Worm (Caenorhabditis elegans) whole organism, L4 larva: ENCODE results near the gene F42C5.5.

ENCODE experiments used
- F26F4.8 ChIP-seq: fragments of 200-800 bp; sonication (Bioruptor generic); conservative IDR thresholded peaks from 2 replicates; pipeline ENCODE4 v1.3.6; 2022; ENCODE audit warnings: missing genetic modification characterization, missing compliant biosample characterization
- F37D6.2 ChIP-seq: sonication (generic microtip); optimal IDR thresholded peaks from 2 replicates; lab custom pipeline; 2016; ENCODE audit warnings: mild to moderate bottlenecking, missing genetic modification characterization, missing compliant biosample characterization
- T20F7.1 ChIP-seq: fragments of 200-800 bp; sonication (Bioruptor generic); optimal IDR thresholded peaks from 2 replicates; lab custom pipeline; 2018; ENCODE audit warnings: mild to moderate bottlenecking, missing genetic modification characterization, missing compliant biosample characterization
- T26A8.4 ChIP-seq: fragments of 200-800 bp; sonication (Bioruptor generic); IDR thresholded peaks from 2 replicates; pipeline ENCODE4 v1.3.6; 2022; ENCODE audit warnings: missing genetic modification characterization, missing compliant biosample characterization
- Y5F2A.4 ChIP-seq: fragments of 200-800 bp; sonication (Bioruptor generic); optimal IDR thresholded peaks from 2 replicates; lab custom pipeline; 2018; ENCODE audit warnings: mild to moderate bottlenecking, missing genetic modification characterization, missing compliant biosample characterization
- aha-1 ChIP-seq: fragments of 150-350 bp; peaks from one replicate; lab custom pipeline; 2014; ENCODE audit warnings: missing biosample characterization, missing genetic modification characterization
- attf-4 ChIP-seq: sonication (generic microtip); optimal IDR thresholded peaks from 3 replicates; lab custom pipeline; 2017; ENCODE audit warnings: missing biosample characterization, missing genetic modification characterization
- ceh-32 ChIP-seq: sonication (generic microtip); optimal IDR thresholded peaks from 2 replicates; lab custom pipeline; 2016; ENCODE audit warnings: mild to moderate bottlenecking, missing genetic modification characterization, missing compliant biosample characterization; ENCODE audit not compliant: poor library complexity
- ces-1 ChIP-seq: fragments of 150-350 bp; sonication (generic microtip); optimal IDR thresholded peaks from 4 replicates; lab custom pipeline; 2014; ENCODE audit warnings: missing biosample characterization, missing genetic modification reagents, missing genetic modification characterization
- dmd-6 ChIP-seq: fragments of 200-800 bp; sonication (Bioruptor generic); IDR thresholded peaks from 2 replicates; pipeline ENCODE4 v1.3.6; 2022; ENCODE audit warnings: missing genetic modification reagents, missing genetic modification characterization, missing compliant biosample characterization
- dmd-8 ChIP-seq: fragments of 200-800 bp; sonication (Bioruptor generic); IDR thresholded peaks from 2 replicates; pipeline ENCODE4 v1.3.6; 2022; ENCODE audit warnings: missing genetic modification characterization, missing compliant biosample characterization
- dpl-1 ChIP-seq: fragments of 150-350 bp; optimal IDR thresholded peaks from 2 replicates; lab custom pipeline; 2014; ENCODE audit warnings: missing biosample characterization, missing genetic modification reagents, missing genetic modification characterization
- fos-1 ChIP-seq: fragments of 150-350 bp; optimal IDR thresholded peaks from 2 replicates; lab custom pipeline; 2014; ENCODE audit warnings: missing biosample characterization, missing genetic modification characterization
- hlh-30 ChIP-seq: sonication (generic microtip); optimal IDR thresholded peaks from 2 replicates; lab custom pipeline; 2017; ENCODE audit warnings: antibody characterized with exemption, mild to moderate bottlenecking, missing genetic modification characterization, missing compliant biosample characterization; ENCODE audit not compliant: insufficient read depth
- hmg-1.1 ChIP-seq: fragments of 200-800 bp; sonication (Bioruptor generic); IDR thresholded peaks from 2 replicates; pipeline ENCODE4 v1.3.6; 2022; ENCODE audit warnings: missing genetic modification reagents, missing genetic modification characterization, missing compliant biosample characterization
- lim-7 ChIP-seq: fragments of 200-800 bp; sonication (Bioruptor generic); IDR thresholded peaks from 2 replicates; pipeline ENCODE4 v1.3.6; 2022; ENCODE audit warnings: missing genetic modification characterization, missing compliant biosample characterization
- lin-15B ChIP-seq: fragments of 150-350 bp; sonication (generic microtip); optimal IDR thresholded peaks from 3 replicates; lab custom pipeline; 2014; ENCODE audit warnings: missing biosample characterization, missing genetic modification characterization
- lir-3 ChIP-seq: sonication (generic microtip); optimal IDR thresholded peaks from 2 replicates; lab custom pipeline; 2016; ENCODE audit warnings: mild to moderate bottlenecking, missing genetic modification characterization, missing compliant biosample characterization
- mes-2 ChIP-seq: sonication (generic microtip); optimal IDR thresholded peaks from 2 replicates; lab custom pipeline; 2016; ENCODE audit warnings: missing genotype, mild to moderate bottlenecking, missing genetic modification characterization, missing compliant biosample characterization; ENCODE audit not compliant: poor library complexity, severe bottlenecking
- nhr-10 ChIP-seq: fragments of 150-350 bp; optimal IDR thresholded peaks from 2 replicates; lab custom pipeline; 2014; ENCODE audit warnings: missing biosample characterization, missing genetic modification characterization
- nhr-102 ChIP-seq: sonication (generic microtip); optimal IDR thresholded peaks from 2 replicates; lab custom pipeline; 2016; ENCODE audit warnings: mild to moderate bottlenecking, missing genetic modification characterization, moderate library complexity, missing compliant biosample characterization
- nhr-11 ChIP-seq: fragments of 150-350 bp; optimal IDR thresholded peaks from 2 replicates; lab custom pipeline; 2014; ENCODE audit warnings: missing biosample characterization, missing genetic modification characterization
- nhr-111 ChIP-seq: fragments of 200-800 bp; sonication (Bioruptor generic); optimal IDR thresholded peaks from 2 replicates; lab custom pipeline; 2018; ENCODE audit warnings: mild to moderate bottlenecking, missing genetic modification characterization, missing compliant biosample characterization
- nhr-28 ChIP-seq: fragments of 150-350 bp; optimal IDR thresholded peaks from 2 replicates; lab custom pipeline; 2014; ENCODE audit warnings: missing biosample characterization, missing genetic modification characterization
- nhr-41 ChIP-seq: fragments of 200-800 bp; sonication (Bioruptor generic); IDR thresholded peaks from 2 replicates; pipeline ENCODE4 v1.3.6; 2022; ENCODE audit warnings: missing genetic modification reagents, missing genetic modification characterization, missing compliant biosample characterization
- nhr-48 ChIP-seq: sonication (generic microtip); optimal IDR thresholded peaks from 2 replicates; lab custom pipeline; 2016; ENCODE audit warnings: mild to moderate bottlenecking, missing genetic modification characterization, missing compliant biosample characterization
- nhr-77 ChIP-seq: fragments of 150-350 bp; optimal IDR thresholded peaks from 2 replicates; lab custom pipeline; 2014; ENCODE audit warnings: missing biosample characterization, missing genetic modification characterization
- saeg-2 ChIP-seq: fragments of 200-800 bp; sonication (Bioruptor generic); IDR thresholded peaks from 2 replicates; pipeline ENCODE4 v1.3.6; 2022; ENCODE audit warnings: missing genetic modification reagents, missing genetic modification characterization, missing compliant biosample characterization
- skn-1 ChIP-seq: fragments of 150-350 bp; optimal IDR thresholded peaks from 2 replicates; lab custom pipeline; 2014; ENCODE audit warnings: missing biosample characterization, missing genetic modification characterization
- snpc-1.2 ChIP-seq: fragments of 200-800 bp; sonication (Bioruptor generic); IDR thresholded peaks from 2 replicates; pipeline ENCODE4 v1.3.6; 2022; ENCODE audit warnings: missing genetic modification reagents, missing genetic modification characterization, missing compliant biosample characterization
- snpc-4 ChIP-seq: fragments of 150-350 bp; optimal IDR thresholded peaks from 2 replicates; lab custom pipeline; 2014; ENCODE audit warnings: missing biosample characterization, missing genetic modification characterization
- spr-1 ChIP-seq: sonication (generic microtip); optimal IDR thresholded peaks from 2 replicates; lab custom pipeline; 2016; ENCODE audit warnings: mild to moderate bottlenecking, missing genetic modification characterization, missing compliant biosample characterization
- spr-3 ChIP-seq: fragments of 200-800 bp; sonication (Bioruptor generic); optimal IDR thresholded peaks from 2 replicates; lab custom pipeline; 2018; ENCODE audit warnings: mild to moderate bottlenecking, missing genetic modification characterization, missing compliant biosample characterization
- unc-130 ChIP-seq: sonication (generic microtip); optimal IDR thresholded peaks from 2 replicates; lab custom pipeline; 2016; ENCODE audit warnings: missing genetic modification reagents, missing genetic modification characterization, missing compliant biosample characterization
- vab-7 ChIP-seq: fragments of 200-800 bp; sonication (Bioruptor generic); IDR thresholded peaks from 2 replicates; pipeline ENCODE4 v1.3.6; 2022; ENCODE audit warnings: missing genetic modification reagents, missing genetic modification characterization, missing compliant biosample characterization

The F42C5.5 gene

ce11 chrIV:7282957-7283356, 11.1 kb downstream of the F42C5.5 start, which contains the start of gene C06E4.1:
TSS of gene C06E4.1 (plus strand) at chrIV:7283257.
- TF ChIP-seq nhr-41 (no peak), spr-3 (GFP tag; lab: Kevin White, UChicago) (no peak), nhr-10 (tag; lab: Kevin White, UChicago) (no peak), spr-1 (tag; lab: Kevin White, UChicago) (no peak), T20F7.1 (no peak)

DNA sequence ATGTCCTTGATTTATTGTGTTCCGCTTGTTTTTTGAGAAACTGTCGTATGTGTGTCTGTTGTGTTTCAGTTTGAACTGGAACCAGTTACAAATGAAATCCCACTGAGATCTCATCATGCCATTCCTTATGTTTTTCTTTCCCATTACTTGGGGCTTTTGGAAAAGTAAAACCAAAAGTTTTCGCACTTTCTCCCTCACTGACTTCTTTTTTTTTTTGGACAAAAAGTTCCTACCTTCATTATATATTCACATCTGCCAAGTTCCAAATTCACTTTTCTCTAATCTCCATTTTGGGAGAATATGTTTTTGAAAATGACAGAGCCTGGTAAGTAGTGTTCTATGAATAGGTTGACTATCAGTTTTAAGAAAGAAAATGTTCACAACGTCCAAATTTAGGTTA, 17.4 kb downstream of the F42C5.5 start, which contains the start of gene C06E4.2:
TSS of gene C06E4.2 (plus strand) at position 301 of the 400 bp plus-strand sequence.
- TF ChIP-seq spr-3 (GFP tag; lab: Kevin White, UChicago) = no peak
- no peak for TF ChIP-seq snpc-1.2 (GFP tag; lab: Robert Waterston, UW)
- no peak for TF ChIP-seq nhr-48 (tag; lab: Kevin White, UChicago)
- no peak for TF ChIP-seq lim-7 (GFP tag; lab: Robert Waterston, UW)
- TF ChIP-seq ceh-32 = no peak
- TF ChIP-seq lir-3 (tag; lab: Kevin White, UChicago) = no peak
- no peak for TF ChIP-seq fos-1 (tag; lab: Kevin White, UChicago)
- no peak for TF ChIP-seq unc-130

DNA sequence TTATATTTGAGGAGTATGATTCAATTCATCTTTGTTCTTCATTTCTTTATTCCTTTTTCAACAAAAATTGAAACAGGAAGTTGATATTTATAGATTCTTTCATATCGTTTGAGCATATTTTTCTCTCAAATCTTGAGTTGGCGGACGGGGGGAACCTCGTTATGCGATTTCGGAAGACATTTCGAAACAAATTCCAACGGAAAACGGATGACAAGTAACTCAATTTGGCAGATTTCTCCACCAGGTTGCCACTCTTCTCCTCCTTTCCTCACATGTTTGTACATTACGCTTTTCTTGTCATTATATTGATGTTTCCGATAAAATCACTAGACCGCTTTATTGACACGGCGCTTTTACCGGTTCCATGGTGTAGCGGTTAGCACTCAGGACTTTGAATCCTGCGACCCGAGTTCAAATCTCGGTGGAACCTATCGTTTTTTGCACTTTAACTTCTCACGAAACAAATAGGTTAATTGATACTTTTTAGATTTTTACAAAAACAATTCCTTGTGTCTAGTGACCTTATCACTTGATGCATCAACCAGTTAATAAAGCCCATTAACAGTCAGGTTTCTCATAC, 19.0 kb downstream of the F42C5.5 start:
- 0 out of 2 replicates have a peak, but pooled peaks have one; percentile 58 for TF ChIP-seq dmd-8
- peak; percentile 33 for TF ChIP-seq ces-1 (GFP tag; lab: Kevin White, UChicago)
- TF ChIP-seq attf-4 = no peak
- TF ChIP-seq aha-1 (tag; lab: Kevin White, UChicago) = peak; percentile 44
- no peak for TF ChIP-seq snpc-4
- TF ChIP-seq F26F4.8 (GFP tag; lab: Robert Waterston, UW) = 0 out of 2 replicates have a peak, but pooled peaks have one; percentile 33
- no peak for TF ChIP-seq nhr-11
- TF ChIP-seq dpl-1 (GFP tag; lab: Kevin White, UChicago) = no peak
- TF ChIP-seq snpc-1.2 (GFP tag; lab: Robert Waterston, UW) = peak; percentile 85
- TF ChIP-seq hmg-1.1 (GFP tag; lab: Robert Waterston, UW) = no peak
- TF ChIP-seq fos-1 (tag; lab: Kevin White, UChicago) = no peak
- TF ChIP-seq Y5F2A.4 (GFP tag; lab: Kevin White, UChicago) = no peak
- peak; percentile 26 for TF ChIP-seq hlh-30 (tag; lab: Kevin White, UChicago)
- peak; percentile 70 for TF ChIP-seq vab-7 (GFP tag; lab: Robert Waterston, UW)

ce11 chrIV:7263137-7263536, 30.9 kb downstream of the F42C5.5 start, which contains the start of gene glb-2:
TSS of gene glb-2 (minus strand) at chrIV:7263237.
- TF ChIP-seq skn-1 (tag; lab: Kevin White, UChicago) (no peak), lim-7 (GFP tag; lab: Robert Waterston, UW) (no peak), Y5F2A.4 (GFP tag; lab: Kevin White, UChicago) (no peak), ceh-32 (no peak), saeg-2 (no peak), ces-1 (GFP tag; lab: Kevin White, UChicago) (no peak), F37D6.2 (tag; lab: Kevin White, UChicago) (no peak), aha-1 (tag; lab: Kevin White, UChicago) (no peak)

- TF ChIP-seq nhr-28 (tag; lab: Kevin White, UChicago) = peak; percentile 97
- no peak for TF ChIP-seq mes-2 (tag; lab: Kevin White, UChicago)
- peak; percentile 81 for TF ChIP-seq dmd-6 (GFP tag; lab: Robert Waterston, UW)
- TF ChIP-seq nhr-111 (GFP tag; lab: Kevin White, UChicago) = no peak
- TF ChIP-seq lin-15B (tag; lab: Kevin White, UChicago) = no peak
- TF ChIP-seq hlh-30 (tag; lab: Kevin White, UChicago) = peak; percentile 5
- peak; percentile 71 for TF ChIP-seq nhr-102
- TF ChIP-seq T26A8.4 (GFP tag; lab: Robert Waterston, UW) = no peak
- TF ChIP-seq nhr-77 (tag; lab: Kevin White, UChicago) = peak; percentile 25
Measured at ce11 chrIV:7260587-7260986, 33.4 kb downstream of the F42C5.5 start, which contains the start of gene C06E4.3. TSS of gene C06E4.3 (plus strand) at chrIV:7260875.
